Worm (Caenorhabditis elegans) whole organism, L1 larva: ENCODE results near the gene cest-10.

Source experiments
- blmp-1 ChIP-seq: fragments of 150-350 bp; optimal IDR thresholded peaks from 2 replicates; lab custom pipeline; 2014; ENCODE audit warnings: missing biosample characterization, missing genetic modification characterization
- lsy-2 ChIP-seq, 2 experiments: fragments of 150-350 bp; optimal IDR thresholded peaks; 2 replicates each; lab custom pipeline; 2014; ENCODE audit warnings: missing biosample characterization in 2 of 2, missing genetic modification characterization in 2 of 2
- mab-9 ChIP-seq: fragments of 200-800 bp; sonication (Bioruptor generic); IDR thresholded peaks from 2 replicates; pipeline ENCODE4 v1.3.6; 2022; ENCODE audit warnings: missing genetic modification reagents, missing genetic modification characterization, missing compliant biosample characterization
- nhr-76 ChIP-seq: sonication (generic microtip); optimal IDR thresholded peaks from 2 replicates; lab custom pipeline; 2017; ENCODE audit warnings: missing biosample characterization, missing genetic modification characterization
- pqm-1 ChIP-seq: sonication (generic microtip); optimal IDR thresholded peaks from 3 replicates; lab custom pipeline; 2017; ENCODE audit warnings: missing biosample characterization, missing genetic modification characterization
- sup-37 ChIP-seq: fragments of 200-800 bp; sonication (Bioruptor generic); optimal IDR thresholded peaks from 2 replicates; lab custom pipeline; 2018; ENCODE audit warnings: mild to moderate bottlenecking, missing genetic modification characterization, missing compliant biosample characterization

DNA sequence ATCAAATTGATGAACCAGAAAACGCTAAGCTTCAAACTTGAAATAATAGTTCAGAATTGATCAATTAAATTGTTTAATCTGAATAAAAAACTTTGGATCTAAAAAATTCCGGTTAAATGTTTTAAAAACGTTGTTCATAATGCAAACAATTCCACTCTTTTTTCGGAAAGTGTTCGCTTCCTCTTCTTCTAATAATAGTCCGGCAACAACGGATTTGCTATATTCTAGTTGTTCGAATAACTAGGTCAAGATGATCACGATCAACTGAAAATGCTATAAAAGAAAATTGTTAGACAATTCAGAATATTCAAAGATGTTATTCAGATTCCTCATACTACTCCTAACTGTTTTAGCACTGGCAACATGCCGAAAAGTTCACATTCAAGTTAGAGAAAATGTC, 50.6 kb downstream of the cest-10 start, which contains the start of gene D2024.4:
- TF ChIP-seq pqm-1 (no peak), mab-9 (no peak), sup-37 (GFP tag; lab: Kevin White, UChicago) (no peak), lsy-2 (tag; optimal IDR thresholded peaks at IDR 0.05; lab: Kevin White, UChicago) (no peak), nhr-76 (tag; lab: Kevin White, UChicago) (no peak), blmp-1 (no peak)
